Fruit fly (Drosophila melanogaster): Measurements from ENCODE around the gene Dyro.

Gene Dyro

DNA sequence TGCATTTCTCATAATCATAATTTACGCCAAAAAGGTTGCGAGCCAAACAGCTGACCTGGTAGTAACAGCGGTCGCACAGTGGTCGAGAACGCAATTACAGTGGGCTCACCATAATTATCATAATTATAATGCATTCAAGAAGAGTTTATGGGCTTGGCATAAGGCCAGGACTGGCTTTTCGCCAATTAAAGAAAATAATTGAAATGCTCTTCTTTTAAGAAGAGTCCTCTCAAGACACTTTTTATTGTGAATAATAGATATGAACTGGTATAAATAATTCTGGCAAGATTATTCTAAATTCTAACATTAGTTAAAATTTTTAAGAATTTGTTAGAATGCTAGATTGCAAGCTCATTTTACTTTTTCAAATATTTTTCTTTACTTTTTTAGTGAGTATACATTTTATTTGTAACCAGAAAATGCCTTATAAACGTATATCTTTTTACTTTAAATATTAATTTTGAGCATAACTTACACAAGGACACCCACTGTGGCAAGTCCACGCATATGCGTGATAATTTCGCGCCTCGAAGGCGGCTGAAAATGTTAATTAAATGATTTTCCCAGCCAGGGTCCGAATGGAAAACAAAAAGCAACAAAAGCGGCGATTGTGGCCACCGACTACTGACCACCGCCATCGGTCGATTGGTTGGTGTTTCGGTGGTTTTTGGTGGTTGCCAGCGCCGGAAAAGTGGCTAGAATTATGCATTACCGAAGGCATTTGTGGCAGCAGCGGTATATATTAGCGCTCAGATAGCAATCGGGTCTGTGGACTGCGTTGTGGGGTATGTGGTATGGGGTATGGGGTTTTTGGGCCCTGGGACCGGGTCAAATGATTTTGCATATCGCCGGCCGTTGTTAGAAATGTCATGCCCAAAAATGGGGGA, 10.7 kb upstream of the Dyro start (continued):
- no peak for TF ChIP-seq ems (GFP tag; optimal IDR thresholded peaks at IDR 0.05)
- no peak for TF ChIP-seq CG16813 (GFP tag; IDR thresholded peaks at IDR 0.05; ENCODE audit: partially characterized antibody)
- peak; percentile 0 for TF ChIP-seq CHES-1-like (GFP tag; optimal IDR thresholded peaks at IDR 0.05)
- no peak for TF ChIP-seq HLH4C (GFP tag; IDR thresholded peaks at IDR 0.05; ENCODE audit: partially characterized antibody)
- TF ChIP-seq MESR4 (GFP tag; optimal IDR thresholded peaks at IDR 0.05), result no peak
- no peak for TF ChIP-seq B-H2 (GFP tag; optimal IDR thresholded peaks at IDR 0.05)
- no peak for TF ChIP-seq CG17186 (GFP tag; optimal IDR thresholded peaks at IDR 0.05)
- no peak for TF ChIP-seq Taf1 (GFP tag; IDR thresholded peaks at IDR 0.05)
- TF ChIP-seq CG13287 (GFP tag; IDR thresholded peaks at IDR 0.05; ENCODE audit: partially characterized antibody), result no peak
- no peak for TF ChIP-seq knrl (GFP tag; IDR thresholded peaks at IDR 0.05; ENCODE audit: partially characterized antibody)
- no peak for TF ChIP-seq rib (GFP tag; IDR thresholded peaks at IDR 0.05)
- no peak for TF ChIP-seq pnt (GFP tag; optimal IDR thresholded peaks at IDR 0.05)
- no peak for TF ChIP-seq CG3726 (GFP tag; IDR thresholded peaks at IDR 0.05)
- TF ChIP-seq CG33213 (GFP tag; optimal IDR thresholded peaks at IDR 0.05), result no peak
- TF ChIP-seq CG5245 (GFP tag; optimal IDR thresholded peaks at IDR 0.05), result no peak
- TF ChIP-seq Lpt (GFP tag; optimal IDR thresholded peaks at IDR 0.05), result no peak
- no peak for TF ChIP-seq CG8478 (optimal IDR thresholded peaks at IDR 0.05)
- no peak for TF ChIP-seq usp (GFP tag; optimal IDR thresholded peaks at IDR 0.05)
- TF ChIP-seq z (GFP tag; IDR thresholded peaks at IDR 0.05), result no peak
- no peak for TF ChIP-seq seq (GFP tag; IDR thresholded peaks at IDR 0.05)
- no peak for TF ChIP-seq esg (GFP tag; conservative IDR thresholded peaks at IDR 0.05)
- no peak for TF ChIP-seq NC2α (GFP tag; optimal IDR thresholded peaks at IDR 0.05)
- TF ChIP-seq HLH3B (GFP tag; IDR thresholded peaks at IDR 0.05), result no peak
- TF ChIP-seq CG14965 (GFP tag; optimal IDR thresholded peaks at IDR 0.05; ENCODE audit: borderline replicate concordance), result no peak
- no peak for TF ChIP-seq Deaf1 (tag; optimal IDR thresholded peaks at IDR 0.05)
- no peak for TF ChIP-seq p53 (GFP tag; optimal IDR thresholded peaks at IDR 0.05)
- TF ChIP-seq CG17612 (GFP tag; IDR thresholded peaks at IDR 0.05), result no peak
- no peak for TF ChIP-seq cad (GFP tag; optimal IDR thresholded peaks at IDR 0.05)
- TF ChIP-seq CG34224 (GFP tag; IDR thresholded peaks at IDR 0.05; ENCODE audit: partially characterized antibody), result no peak
- TF ChIP-seq pita (GFP tag; optimal IDR thresholded peaks at IDR 0.05), result no peak
- TF ChIP-seq Mrtf (GFP tag; IDR thresholded peaks at IDR 0.05), result peak; percentile 49; the same call in 1 of the 3 replicates
- peak; percentile 0 for TF ChIP-seq CG1602 (GFP tag; optimal IDR thresholded peaks at IDR 0.05)
- TF ChIP-seq CG7786 (GFP tag; optimal IDR thresholded peaks at IDR 0.05), result no peak
- peak; percentile 1 for TF ChIP-seq Hmr (GFP tag; optimal IDR thresholded peaks at IDR 0.05)
- peak; percentile 3 for TF ChIP-seq CG15269 (tag; optimal IDR thresholded peaks at IDR 0.05)
- TF ChIP-seq CG12236 (GFP tag; optimal IDR thresholded peaks at IDR 0.05), result no peak
- TF ChIP-seq CG16779 (GFP tag; IDR thresholded peaks at IDR 0.05), result no peak
- no peak for TF ChIP-seq CG7963 (GFP tag; IDR thresholded peaks at IDR 0.05; ENCODE audit: partially characterized antibody)
- no peak for TF ChIP-seq tna (GFP tag; IDR thresholded peaks at IDR 0.05; ENCODE audit: partially characterized antibody)
- TF ChIP-seq her (GFP tag; optimal IDR thresholded peaks at IDR 0.05), result no peak
- no peak for TF ChIP-seq tap (tag; optimal IDR thresholded peaks at IDR 0.05)
- TF ChIP-seq CG12219 (GFP tag; optimal IDR thresholded peaks at IDR 0.05), result no peak
- no peak for TF ChIP-seq bigmax (GFP tag; optimal IDR thresholded peaks at IDR 0.05)
- TF ChIP-seq sim (GFP tag; IDR thresholded peaks at IDR 0.05), result no peak
- no peak for TF ChIP-seq Scr (GFP tag; IDR thresholded peaks at IDR 0.05; ENCODE audit: partially characterized antibody)
- TF ChIP-seq CG5180 (GFP tag; optimal IDR thresholded peaks at IDR 0.05), result no peak
- TF ChIP-seq Dek (tag; optimal IDR thresholded peaks at IDR 0.05), result no peak
- no peak for TF ChIP-seq CG9932 (GFP tag; IDR thresholded peaks at IDR 0.05)
- TF ChIP-seq grau (tag; optimal IDR thresholded peaks at IDR 0.05), result peak; percentile 44
- no peak for TF ChIP-seq gce (GFP tag; IDR thresholded peaks at IDR 0.05)

Measured in whole organism, embryonic.